Worm (Caenorhabditis elegans) whole organism, L4 larva: ENCODE results near the gene tag-153.

Experiments used
- D1046.2 ChIP-seq: fragments of 200-800 bp; sonication (Bioruptor generic); IDR thresholded peaks from 2 replicates; pipeline ENCODE4 v1.3.6; 2022; ENCODE audit warnings: missing genetic modification characterization, missing compliant biosample characterization
- F26F4.8 ChIP-seq: fragments of 200-800 bp; sonication (Bioruptor generic); conservative IDR thresholded peaks from 2 replicates; pipeline ENCODE4 v1.3.6; 2022; ENCODE audit warnings: missing genetic modification characterization, missing compliant biosample characterization
- F37D6.2 ChIP-seq: sonication (generic microtip); optimal IDR thresholded peaks from 2 replicates; lab custom pipeline; 2016; ENCODE audit warnings: mild to moderate bottlenecking, missing genetic modification characterization, missing compliant biosample characterization
- F44E2.7 ChIP-seq: fragments of 200-800 bp; sonication (Bioruptor generic); IDR thresholded peaks from 2 replicates; pipeline ENCODE4 v2.1.2; 2022; ENCODE audit warnings: missing genetic modification characterization, missing compliant biosample characterization
- T26A8.4 ChIP-seq: fragments of 200-800 bp; sonication (Bioruptor generic); IDR thresholded peaks from 2 replicates; pipeline ENCODE4 v1.3.6; 2022; ENCODE audit warnings: missing genetic modification characterization, missing compliant biosample characterization
- Y105C5A.15 ChIP-seq: fragments of 200-800 bp; sonication (Bioruptor generic); IDR thresholded peaks from 2 replicates; pipeline ENCODE4 v1.3.6; 2022; ENCODE audit warnings: missing genetic modification characterization, missing compliant biosample characterization
- Y5F2A.4 ChIP-seq: fragments of 200-800 bp; sonication (Bioruptor generic); optimal IDR thresholded peaks from 2 replicates; lab custom pipeline; 2018; ENCODE audit warnings: mild to moderate bottlenecking, missing genetic modification characterization, missing compliant biosample characterization
- Y75B8A.6 ChIP-seq: fragments of 200-800 bp; sonication (Bioruptor generic); IDR thresholded peaks from 2 replicates; pipeline ENCODE4 v1.3.6; 2022; ENCODE audit warnings: missing genetic modification reagents, missing genetic modification characterization, missing compliant biosample characterization
- aha-1 ChIP-seq: fragments of 150-350 bp; peaks from one replicate; lab custom pipeline; 2014; ENCODE audit warnings: missing biosample characterization, missing genetic modification characterization
- ama-1 ChIP-seq: fragments of 150-350 bp; optimal IDR thresholded peaks from 2 replicates; lab custom pipeline; 2014; ENCODE audit warnings: inconsistent platforms, mixed read lengths
- arid-1 ChIP-seq: fragments of 200-800 bp; sonication (Bioruptor generic); conservative IDR thresholded peaks from 2 replicates; pipeline ENCODE4 v1.3.6; 2022; ENCODE audit warnings: missing genetic modification reagents, missing genetic modification characterization, missing compliant biosample characterization
- cey-2 ChIP-seq: sonication (generic microtip); optimal IDR thresholded peaks from 3 replicates; lab custom pipeline; 2017; ENCODE audit warnings: missing genetic modification characterization, mild to moderate bottlenecking, missing compliant biosample characterization, antibody characterized with exemption, borderline replicate concordance; ENCODE audit not compliant: insufficient read depth
- daf-16 ChIP-seq, 3 experiments: sonication (generic microtip); optimal IDR thresholded peaks; 2 replicates each; lab custom pipeline; 2016 to 2017; ENCODE audit warnings: missing genetic modification characterization in 3 of 3, missing genetic modification reagents in 3 of 3, mild to moderate bottlenecking in 2 of 3, missing compliant biosample characterization in 2 of 3, missing biosample characterization in 1 of 3, moderate library complexity in 1 of 3
- daf-19 ChIP-seq: fragments of 200-800 bp; sonication (Bioruptor generic); conservative IDR thresholded peaks from 2 replicates; pipeline ENCODE4 v1.3.6; 2022; ENCODE audit warnings: missing genetic modification characterization, missing compliant biosample characterization
- dmd-6 ChIP-seq: fragments of 200-800 bp; sonication (Bioruptor generic); IDR thresholded peaks from 2 replicates; pipeline ENCODE4 v1.3.6; 2022; ENCODE audit warnings: missing genetic modification reagents, missing genetic modification characterization, missing compliant biosample characterization
- dmd-8 ChIP-seq: fragments of 200-800 bp; sonication (Bioruptor generic); IDR thresholded peaks from 2 replicates; pipeline ENCODE4 v1.3.6; 2022; ENCODE audit warnings: missing genetic modification characterization, missing compliant biosample characterization
- dmd-9 ChIP-seq: fragments of 200-800 bp; sonication (Bioruptor generic); IDR thresholded peaks from 2 replicates; pipeline ENCODE4 v1.3.6; 2022; ENCODE audit warnings: missing genetic modification reagents, missing genetic modification characterization, missing compliant biosample characterization
- duxl-1 ChIP-seq: sonication (generic microtip); optimal IDR thresholded peaks from 2 replicates; lab custom pipeline; 2016; ENCODE audit warnings: mild to moderate bottlenecking, missing genetic modification characterization, moderate library complexity, missing compliant biosample characterization; ENCODE audit not compliant: poor library complexity
- egl-27 ChIP-seq: sonication (generic microtip); optimal IDR thresholded peaks from 3 replicates; lab custom pipeline; 2017; ENCODE audit warnings: missing biosample characterization, missing genetic modification reagents, missing genetic modification characterization
- egl-43 ChIP-seq: fragments of 200-800 bp; sonication (Bioruptor generic); IDR thresholded peaks from 2 replicates; pipeline ENCODE4 v1.3.6; 2022; ENCODE audit warnings: missing genetic modification reagents, missing genetic modification characterization, missing compliant biosample characterization
- hlh-30 ChIP-seq: sonication (generic microtip); optimal IDR thresholded peaks from 2 replicates; lab custom pipeline; 2017; ENCODE audit warnings: antibody characterized with exemption, mild to moderate bottlenecking, missing genetic modification characterization, missing compliant biosample characterization; ENCODE audit not compliant: insufficient read depth
- lin-1 ChIP-seq: fragments of 200-800 bp; sonication (Bioruptor generic); IDR thresholded peaks from 2 replicates; pipeline ENCODE4 v1.3.6; 2022; ENCODE audit warnings: missing genetic modification reagents, missing genetic modification characterization, missing compliant biosample characterization
- lin-38 ChIP-seq: fragments of 200-800 bp; sonication (Bioruptor generic); IDR thresholded peaks from 2 replicates; pipeline ENCODE4 v1.3.6; 2022; ENCODE audit warnings: missing genetic modification reagents, missing genetic modification characterization, missing compliant biosample characterization
- madf-5 ChIP-seq, 2 experiments: fragments of 200-800 bp; sonication (Bioruptor generic); IDR thresholded peaks; 2 replicates each; pipeline ENCODE4 v1.3.6; 2022; ENCODE audit warnings: missing compliant biosample characterization in 2 of 2, missing genetic modification characterization in 2 of 2
- madf-9 ChIP-seq: fragments of 200-800 bp; sonication (Bioruptor generic); conservative IDR thresholded peaks from 2 replicates; pipeline ENCODE4 v1.3.6; 2022; ENCODE audit warnings: missing genetic modification reagents, missing genetic modification characterization, missing compliant biosample characterization
- mdl-1 ChIP-seq, 2 experiments: fragments of 150-350 bp in 1 of 2; sonication (generic microtip) in 1 of 2; optimal IDR thresholded peaks; 2 replicates each; lab custom pipeline; 2014 to 2017; ENCODE audit warnings: missing biosample characterization in 2 of 2, missing genetic modification characterization in 2 of 2
- mdt-29 ChIP-seq: fragments of 200-800 bp; sonication (Bioruptor generic); IDR thresholded peaks from 2 replicates; pipeline ENCODE4 v1.3.6; 2022; ENCODE audit warnings: missing genetic modification reagents, missing genetic modification characterization, missing compliant biosample characterization
- mes-2 ChIP-seq: sonication (generic microtip); optimal IDR thresholded peaks from 2 replicates; lab custom pipeline; 2016; ENCODE audit warnings: missing genotype, mild to moderate bottlenecking, missing genetic modification characterization, missing compliant biosample characterization; ENCODE audit not compliant: poor library complexity, severe bottlenecking
- mxl-2 ChIP-seq: fragments of 200-800 bp; sonication (Bioruptor generic); conservative IDR thresholded peaks from 2 replicates; pipeline ENCODE4 v1.3.6; 2022; ENCODE audit warnings: missing genetic modification reagents, missing genetic modification characterization, missing compliant biosample characterization
- nhr-102 ChIP-seq: sonication (generic microtip); optimal IDR thresholded peaks from 2 replicates; lab custom pipeline; 2016; ENCODE audit warnings: mild to moderate bottlenecking, missing genetic modification characterization, moderate library complexity, missing compliant biosample characterization
- nhr-111 ChIP-seq: fragments of 200-800 bp; sonication (Bioruptor generic); optimal IDR thresholded peaks from 2 replicates; lab custom pipeline; 2018; ENCODE audit warnings: mild to moderate bottlenecking, missing genetic modification characterization, missing compliant biosample characterization
- nhr-237 ChIP-seq: sonication (generic microtip); optimal IDR thresholded peaks from 2 replicates; lab custom pipeline; 2017; ENCODE audit warnings: missing biosample characterization, missing genetic modification characterization
- nhr-42 ChIP-seq: fragments of 200-800 bp; sonication (Bioruptor generic); IDR thresholded peaks from 2 replicates; pipeline ENCODE4 v1.3.6; 2022; ENCODE audit warnings: missing genetic modification characterization, missing compliant biosample characterization
- nhr-77 ChIP-seq: fragments of 150-350 bp; optimal IDR thresholded peaks from 2 replicates; lab custom pipeline; 2014; ENCODE audit warnings: missing biosample characterization, missing genetic modification characterization
- pha-4 ChIP-seq, 2 experiments: fragments of 150-350 bp in 1 of 2; fragments of 200-800 bp in 1 of 2; sonication (Bioruptor generic) in 1 of 2; IDR thresholded peaks in 1 of 2; optimal IDR thresholded peaks in 1 of 2; 2 replicates each; pipeline versions ENCODE4 v1.3.6 to Lab custom; 2014 to 2022; ENCODE audit warnings: missing genetic modification characterization in 2 of 2, missing genetic modification reagents in 2 of 2, missing biosample characterization in 1 of 2, missing compliant biosample characterization in 1 of 2
- pqm-1 ChIP-seq: sonication (generic microtip); optimal IDR thresholded peaks from 2 replicates; lab custom pipeline; 2017; ENCODE audit warnings: missing biosample characterization, missing genetic modification characterization
- set-16 ChIP-seq: fragments of 200-800 bp; sonication (Bioruptor generic); IDR thresholded peaks from 2 replicates; pipeline ENCODE4 v1.3.6; 2022; ENCODE audit warnings: missing genetic modification reagents, missing genetic modification characterization, missing compliant biosample characterization
- skn-1 ChIP-seq: fragments of 150-350 bp; optimal IDR thresholded peaks from 2 replicates; lab custom pipeline; 2014; ENCODE audit warnings: missing biosample characterization, missing genetic modification characterization
- snpc-4 ChIP-seq: fragments of 150-350 bp; optimal IDR thresholded peaks from 2 replicates; lab custom pipeline; 2014; ENCODE audit warnings: missing biosample characterization, missing genetic modification characterization
- tra-1 ChIP-seq: fragments of 200-800 bp; sonication (Bioruptor generic); IDR thresholded peaks from 2 replicates; pipeline ENCODE4 v1.3.6; 2022; ENCODE audit warnings: missing genetic modification reagents, missing genetic modification characterization, missing compliant biosample characterization
- zag-1 ChIP-seq: fragments of 150-350 bp; optimal IDR thresholded peaks from 2 replicates; lab custom pipeline; 2014; ENCODE audit warnings: missing biosample characterization, missing genetic modification characterization
- zfp-2 ChIP-seq: sonication (generic microtip); optimal IDR thresholded peaks from 2 replicates; lab custom pipeline; 2016; ENCODE audit warnings: mild to moderate bottlenecking, missing genetic modification characterization, missing compliant biosample characterization
- zfp-3 ChIP-seq: fragments of 200-800 bp; sonication (Bioruptor generic); conservative IDR thresholded peaks from 2 replicates; pipeline ENCODE4 v1.3.6; 2022; ENCODE audit warnings: missing genetic modification reagents, missing genetic modification characterization, missing compliant biosample characterization
- zip-11 ChIP-seq: fragments of 200-800 bp; sonication (Bioruptor generic); IDR thresholded peaks from 2 replicates; pipeline ENCODE4 v1.3.6; 2022; ENCODE audit warnings: missing genetic modification characterization, missing compliant biosample characterization

Gene tag-153

ce11 chrV:9338452-9338851, 15.6 kb downstream of the tag-153 start (continued):
- TF ChIP-seq D1046.2 (GFP tag; lab: Robert Waterston, UW), result peak; percentile 48; the same call in 1 of the 2 replicates
- TF ChIP-seq snpc-4 (tag; lab: Kevin White, UChicago), result no peak
- 0 out of 2 replicates have a peak, but pooled peaks have one; percentile 36 for TF ChIP-seq dmd-8 (GFP tag; lab: Robert Waterston, UW)
- no peak for TF ChIP-seq Y75B8A.6 (GFP tag; lab: Robert Waterston, UW)
- TF ChIP-seq nhr-77 (tag; lab: Kevin White, UChicago), result no peak
- TF ChIP-seq nhr-42 (GFP tag; lab: Robert Waterston, UW), result peak; percentile 73; the same call in 1 of the 2 replicates
- no peak for TF ChIP-seq daf-16 (GFP tag; optimal IDR thresholded peaks at IDR 0.05; lab: Kevin White, UChicago)
- peak; percentile 29 for TF ChIP-seq daf-16 (tag; optimal IDR thresholded peaks at IDR 0.05; lab: Kevin White, UChicago)
- no peak for TF ChIP-seq cey-2 (tag; lab: Kevin White, UChicago)
- peak; percentile 59 for TF ChIP-seq nhr-102 (tag; lab: Kevin White, UChicago)
- TF ChIP-seq egl-43 (GFP tag; lab: Robert Waterston, UW), result peak; percentile 71
- TF ChIP-seq zfp-2 (tag; lab: Kevin White, UChicago), result no peak
- TF ChIP-seq mes-2 (tag; lab: Kevin White, UChicago), result peak; percentile 64
- TF ChIP-seq Y105C5A.15 (GFP tag; lab: Robert Waterston, UW), result no peak
- peak; percentile 96 for TF ChIP-seq ama-1 (lab: Kevin White, UChicago)
- TF ChIP-seq arid-1 (GFP tag; lab: Robert Waterston, UW), result no peak
- TF ChIP-seq aha-1 (tag; lab: Kevin White, UChicago), result peak; percentile 96
- TF ChIP-seq skn-1 (tag; lab: Kevin White, UChicago), result no peak
- TF ChIP-seq nhr-237, result no peak
- TF ChIP-seq F37D6.2 (tag; lab: Kevin White, UChicago), result no peak

- 0 out of 2 replicates have a peak, but pooled peaks have one; percentile 37 for TF ChIP-seq mdt-29
- peak; percentile 69; the same call in 1 of the 2 replicates for TF ChIP-seq zfp-3
- TF ChIP-seq F26F4.8 (GFP tag; lab: Robert Waterston, UW), result 0 out of 2 replicates have a peak, but pooled peaks have one; percentile 8
- peak; percentile 81 for TF ChIP-seq egl-43 (GFP tag; lab: Robert Waterston, UW)
- peak; percentile 42; the same call in 1 of the 2 replicates for TF ChIP-seq lin-38
- TF ChIP-seq T26A8.4 (GFP tag; lab: Robert Waterston, UW), result peak; percentile 65
- TF ChIP-seq madf-5 (GFP tag; IDR thresholded peaks at IDR 0.05; lab: Robert Waterston, UW), result 0 out of 4 replicates have a peak, but pooled peaks of 1 of the 2 experiments have one; percentile 55
- TF ChIP-seq mxl-2 (GFP tag; lab: Robert Waterston, UW), result peak; percentile 30; the same call in 1 of the 2 replicates
- 0 out of 2 replicates have a peak, but pooled peaks have one; percentile 47 for TF ChIP-seq zip-11 (GFP tag; lab: Robert Waterston, UW)
These were observed 16.4 kb downstream of the tag-153 start for ce11 chrV:9339292-9339691.

- TF ChIP-seq tra-1 (GFP tag; lab: Robert Waterston, UW), result peak; percentile 73; the same call in 1 of the 2 replicates
- TF ChIP-seq pqm-1 (tag; lab: Kevin White, UChicago), result no peak
- 0 out of 2 replicates have a peak, but pooled peaks have one; percentile 4 for TF ChIP-seq dmd-9 (GFP tag; lab: Robert Waterston, UW)
- TF ChIP-seq zag-1 (tag; lab: Kevin White, UChicago), result no peak
- no peak for TF ChIP-seq egl-27 (tag; lab: Kevin White, UChicago)
- 0 out of 4 replicates have a peak, but pooled peaks of 1 of the 2 experiments have one; percentile 64 for TF ChIP-seq madf-5 (GFP tag; IDR thresholded peaks at IDR 0.05; lab: Robert Waterston, UW)
- TF ChIP-seq duxl-1 (tag; lab: Kevin White, UChicago), result no peak
- TF ChIP-seq mdl-1 (tag; optimal IDR thresholded peaks at IDR 0.05; lab: Kevin White, UChicago), result no peak
- peak; percentile 45; the same call in 1 of the 2 replicates for TF ChIP-seq madf-9 (GFP tag; lab: Robert Waterston, UW)
- peak; percentile 59; the same call in 1 of the 2 replicates for TF ChIP-seq mxl-2 (GFP tag; lab: Robert Waterston, UW)
- peak; percentile 13 for TF ChIP-seq Y5F2A.4 (GFP tag; lab: Kevin White, UChicago)
- no peak for TF ChIP-seq nhr-111
- TF ChIP-seq nhr-102 (tag; lab: Kevin White, UChicago), result peak; percentile 52
- no peak for TF ChIP-seq zfp-2 (tag; lab: Kevin White, UChicago)
- TF ChIP-seq lin-1, result peak; percentile 63
- 0 out of 2 replicates have a peak, but pooled peaks have one; percentile 31 for TF ChIP-seq F44E2.7
- peak; percentile 89 for TF ChIP-seq daf-19 (GFP tag; lab: Robert Waterston, UW)
- no peak for TF ChIP-seq hlh-30 (tag; lab: Kevin White, UChicago)
- TF ChIP-seq zfp-3, result peak; percentile 95
- TF ChIP-seq set-16 (GFP tag; lab: Robert Waterston, UW), result no peak
- no peak for TF ChIP-seq nhr-237
- TF ChIP-seq pha-4 (GFP tag; IDR thresholded peaks at IDR 0.05; lab: Robert Waterston, UW), result peak; percentile 90
- TF ChIP-seq pha-4 (tag; optimal IDR thresholded peaks at IDR 0.05; lab: Kevin White, UChicago), result no peak
- no peak; the same call in none of the 2 replicates for TF ChIP-seq dmd-6 (GFP tag; lab: Robert Waterston, UW)
- TF ChIP-seq F26F4.8 (GFP tag; lab: Robert Waterston, UW), result no peak
These were observed 17.4 kb downstream of the tag-153 start for ce11 chrV:9340318-9340717.
